Worm (Caenorhabditis elegans) whole organism, L1 larva: ENCODE measurements around the gene kars-1.

Experiments
- C16A3.4 ChIP-seq: fragments of 150-350 bp; optimal IDR thresholded peaks from 2 replicates; lab custom pipeline; 2014; ENCODE audit warnings: missing biosample characterization, missing genetic modification characterization
- blmp-1 ChIP-seq: fragments of 150-350 bp; optimal IDR thresholded peaks from 2 replicates; lab custom pipeline; 2014; ENCODE audit warnings: missing biosample characterization, missing genetic modification characterization
- dpl-1 ChIP-seq, 3 experiments: fragments of 150-350 bp in 2 of 3; sonication (generic microtip) in 1 of 3; optimal IDR thresholded peaks; 2 replicates each; lab custom pipeline; 2014 to 2017; ENCODE audit warnings: missing biosample characterization in 3 of 3, missing genetic modification characterization in 3 of 3, missing genetic modification reagents in 3 of 3
- dsc-1 ChIP-seq: sonication (generic microtip); optimal IDR thresholded peaks from 2 replicates; lab custom pipeline; 2016; ENCODE audit warnings: mild to moderate bottlenecking, missing genetic modification characterization, missing compliant biosample characterization
- efl-1 ChIP-seq, 4 experiments: fragments of 150-350 bp; optimal IDR thresholded peaks in 3 of 4; peaks in 1 of 4; 1 replicate in 1 of 4; 2 replicates in 3 of 4; lab custom pipeline; 2014; ENCODE audit warnings: missing biosample characterization in 2 of 4, missing genetic modification characterization in 2 of 4, missing genetic modification reagents in 2 of 4
- elt-2 ChIP-seq: sonication (generic microtip); optimal IDR thresholded peaks from 2 replicates; lab custom pipeline; 2016; ENCODE audit warnings: missing genetic modification characterization, mild to moderate bottlenecking, inconsistent platforms, missing compliant biosample characterization, missing genetic modification reagents
- elt-3 ChIP-seq, 6 experiments: fragments of 150-350 bp in 1 of 6; sonication (generic microtip); optimal IDR thresholded peaks; 2 replicates each; lab custom pipeline; 2017 to 2018; ENCODE audit warnings: missing biosample characterization in 6 of 6, missing genetic modification characterization in 6 of 6, inconsistent platforms in 1 of 6
- fkh-4 ChIP-seq: sonication (generic microtip); optimal IDR thresholded peaks from 2 replicates; lab custom pipeline; 2016; ENCODE audit warnings: missing compliant biosample characterization, missing genetic modification characterization, borderline replicate concordance
- fos-1 ChIP-seq: fragments of 150-350 bp; optimal IDR thresholded peaks from 2 replicates; lab custom pipeline; 2014; ENCODE audit warnings: missing biosample characterization, missing genetic modification characterization
- grh-1 ChIP-seq: fragments of 200-800 bp; sonication (Bioruptor generic); IDR thresholded peaks from 2 replicates; pipeline ENCODE4 v1.3.6; 2022; ENCODE audit warnings: missing genetic modification reagents, missing genetic modification characterization, missing compliant biosample characterization
- hlh-4 ChIP-seq: sonication (generic microtip); optimal IDR thresholded peaks from 2 replicates; lab custom pipeline; 2016; ENCODE audit warnings: mild to moderate bottlenecking, missing genetic modification characterization, missing compliant biosample characterization
- irx-1 ChIP-seq: sonication (generic microtip); optimal IDR thresholded peaks from 2 replicates; lab custom pipeline; 2016; ENCODE audit warnings: missing genetic modification characterization, missing compliant biosample characterization
- isw-1 ChIP-seq: fragments of 200-800 bp; sonication (Bioruptor generic); IDR thresholded peaks from 2 replicates; pipeline ENCODE4 v1.3.6; 2022; ENCODE audit warnings: missing genetic modification characterization, missing compliant biosample characterization
- jun-1 ChIP-seq: fragments of 150-350 bp; optimal IDR thresholded peaks from 2 replicates; lab custom pipeline; 2014; ENCODE audit warnings: missing biosample characterization, missing genetic modification reagents, missing genetic modification characterization
- lin-14 ChIP-seq: fragments of 200-800 bp; sonication (Bioruptor generic); optimal IDR thresholded peaks from 2 replicates; lab custom pipeline; 2018; ENCODE audit warnings: mild to moderate bottlenecking, missing genetic modification characterization, moderate library complexity, missing compliant biosample characterization
- lin-15B ChIP-seq: fragments of 150-350 bp; sonication (generic microtip); optimal IDR thresholded peaks from 3 replicates; lab custom pipeline; 2014; ENCODE audit warnings: missing biosample characterization, missing genetic modification characterization
- lin-35 ChIP-seq, 2 experiments: fragments of 150-350 bp; optimal IDR thresholded peaks; 2 replicates each; lab custom pipeline; 2014; ENCODE audit warnings: missing biosample characterization in 2 of 2, missing genetic modification characterization in 2 of 2, missing genetic modification reagents in 2 of 2
- lir-3 ChIP-seq: sonication (generic microtip); optimal IDR thresholded peaks from 2 replicates; lab custom pipeline; 2016; ENCODE audit warnings: mild to moderate bottlenecking, missing genetic modification characterization, moderate library complexity, missing compliant biosample characterization; ENCODE audit not compliant: poor library complexity
- lsy-2 ChIP-seq, 2 experiments: fragments of 150-350 bp; optimal IDR thresholded peaks; 2 replicates each; lab custom pipeline; 2014; ENCODE audit warnings: missing biosample characterization in 2 of 2, missing genetic modification characterization in 2 of 2
- mab-9 ChIP-seq: fragments of 200-800 bp; sonication (Bioruptor generic); IDR thresholded peaks from 2 replicates; pipeline ENCODE4 v1.3.6; 2022; ENCODE audit warnings: missing genetic modification reagents, missing genetic modification characterization, missing compliant biosample characterization
- mdl-1 ChIP-seq, 2 experiments: fragments of 150-350 bp; optimal IDR thresholded peaks; 2 replicates each; lab custom pipeline; 2014 to 2017; ENCODE audit warnings: missing biosample characterization in 2 of 2, missing genetic modification characterization in 2 of 2, inconsistent platforms in 1 of 2
- mep-1 ChIP-seq: fragments of 150-350 bp; optimal IDR thresholded peaks from 2 replicates; lab custom pipeline; 2014; ENCODE audit warnings: missing biosample characterization, missing genetic modification characterization
- nhr-19 ChIP-seq: fragments of 200-800 bp; sonication (Bioruptor generic); conservative IDR thresholded peaks from 2 replicates; pipeline ENCODE4 v1.3.6; 2022; ENCODE audit warnings: missing genetic modification characterization, missing compliant biosample characterization
- nhr-20 ChIP-seq: sonication (generic microtip); optimal IDR thresholded peaks from 2 replicates; lab custom pipeline; 2016; ENCODE audit warnings: mild to moderate bottlenecking, missing genetic modification characterization, missing compliant biosample characterization
- nhr-28 ChIP-seq: fragments of 150-350 bp; optimal IDR thresholded peaks from 2 replicates; lab custom pipeline; 2014; ENCODE audit warnings: missing biosample characterization, missing genetic modification characterization
- nhr-47 ChIP-seq: sonication (generic microtip); optimal IDR thresholded peaks from 2 replicates; lab custom pipeline; 2016; ENCODE audit warnings: mild to moderate bottlenecking, missing genetic modification characterization, moderate library complexity, missing compliant biosample characterization
- nhr-71 ChIP-seq: sonication (generic microtip); optimal IDR thresholded peaks from 2 replicates; lab custom pipeline; 2016; ENCODE audit warnings: mild to moderate bottlenecking, missing genetic modification characterization, moderate library complexity, missing compliant biosample characterization
- nhr-85 ChIP-seq: sonication (generic microtip); peaks from one replicate; lab custom pipeline; 2016; ENCODE audit warnings: missing genetic modification characterization, inconsistent platforms, missing compliant biosample characterization
- nhr-90 ChIP-seq: sonication (generic microtip); optimal IDR thresholded peaks from 2 replicates; lab custom pipeline; 2016; ENCODE audit warnings: mild to moderate bottlenecking, missing genetic modification characterization, missing compliant biosample characterization; ENCODE audit not compliant: poor library complexity
- pag-3 ChIP-seq: sonication (generic microtip); optimal IDR thresholded peaks from 2 replicates; lab custom pipeline; 2017; ENCODE audit warnings: missing genetic modification characterization, mild to moderate bottlenecking, missing compliant biosample characterization, antibody characterized with exemption, borderline replicate concordance; ENCODE audit not compliant: insufficient read depth
- pqm-1 ChIP-seq: sonication (generic microtip); optimal IDR thresholded peaks from 3 replicates; lab custom pipeline; 2017; ENCODE audit warnings: missing biosample characterization, missing genetic modification characterization
- rnt-1 ChIP-seq: sonication (generic microtip); optimal IDR thresholded peaks from 2 replicates; lab custom pipeline; 2016; ENCODE audit warnings: mild to moderate bottlenecking, missing genetic modification characterization, moderate library complexity, missing compliant biosample characterization
- skn-1 ChIP-seq: fragments of 150-350 bp; optimal IDR thresholded peaks from 2 replicates; lab custom pipeline; 2014; ENCODE audit warnings: missing biosample characterization, missing genetic modification characterization
- snu-23 ChIP-seq: sonication (generic microtip); optimal IDR thresholded peaks from 2 replicates; lab custom pipeline; 2016; ENCODE audit warnings: missing genetic modification characterization, missing compliant biosample characterization
- tbx-2 ChIP-seq: sonication (generic microtip); optimal IDR thresholded peaks from 2 replicates; lab custom pipeline; 2016; ENCODE audit warnings: missing genetic modification characterization, missing compliant biosample characterization
- tlp-1 ChIP-seq: fragments of 150-350 bp; optimal IDR thresholded peaks from 2 replicates; lab custom pipeline; 2014; ENCODE audit warnings: missing biosample characterization, missing genetic modification characterization
- zag-1 ChIP-seq: fragments of 150-350 bp; optimal IDR thresholded peaks from 2 replicates; lab custom pipeline; 2014; ENCODE audit warnings: missing biosample characterization, missing genetic modification characterization
- zip-4 ChIP-seq: fragments of 200-800 bp; sonication (Bioruptor generic); optimal IDR thresholded peaks from 2 replicates; lab custom pipeline; 2018; ENCODE audit warnings: mild to moderate bottlenecking, missing genetic modification characterization, moderate library complexity, missing compliant biosample characterization
- ztf-4 ChIP-seq: fragments of 150-350 bp; optimal IDR thresholded peaks from 2 replicates; lab custom pipeline; 2014; ENCODE audit warnings: missing biosample characterization, missing genetic modification characterization

Gene kars-1

ce11 chrII:7060791-7061190, 11.4 kb downstream of the kars-1 start:
- TF ChIP-seq tlp-1 (tag; lab: Kevin White, UChicago) (no peak), skn-1 (tag; lab: Kevin White, UChicago) (peak; percentile 92), nhr-28 (tag; lab: Kevin White, UChicago) (peak; percentile 3), nhr-71 (tag; lab: Kevin White, UChicago) (no peak)

ce11 chrII:7060202-7060601, 12.0 kb downstream of the kars-1 start:
- TF ChIP-seq lin-35 (GFP tag; optimal IDR thresholded peaks at IDR 0.05; lab: Kevin White, UChicago) = peak in 1 of 2 experiments; percentile 13
- no peak for TF ChIP-seq ztf-4
- peak; percentile 15 for TF ChIP-seq nhr-71 (tag; lab: Kevin White, UChicago)
- peak; percentile 32 for TF ChIP-seq lin-14 (GFP tag; lab: Kevin White, UChicago)
- peak; percentile 57 for TF ChIP-seq rnt-1 (tag; lab: Kevin White, UChicago)
- TF ChIP-seq jun-1 (tag; lab: Kevin White, UChicago) = no peak
- peak; percentile 93 for TF ChIP-seq elt-2 (tag; lab: Kevin White, UChicago)
- TF ChIP-seq nhr-20 = peak; percentile 19

- TF ChIP-seq zag-1 (tag; lab: Kevin White, UChicago) (no peak), dpl-1 (GFP tag; optimal IDR thresholded peaks at IDR 0.05; lab: Kevin White, UChicago) (peak in 2 of 3 experiments; percentile 32 to 36), tbx-2 (tag; lab: Kevin White, UChicago) (peak; percentile 70), C16A3.4 (tag; lab: Kevin White, UChicago) (peak; percentile 18), lir-3 (tag; lab: Kevin White, UChicago) (peak; percentile 37), nhr-20 (peak; percentile 87), mab-9 (GFP tag; lab: Robert Waterston, UW) (no peak), fkh-4 (tag; lab: Kevin White, UChicago) (no peak), zip-4 (GFP tag; lab: Kevin White, UChicago) (no peak), rnt-1 (tag; lab: Kevin White, UChicago) (peak; percentile 64), nhr-90 (tag; lab: Kevin White, UChicago) (peak; percentile 61), blmp-1 (peak; percentile 62), efl-1 (optimal IDR thresholded peaks at IDR 0.05; lab: Kevin White, UChicago) (peak in 1 of 2 experiments; percentile 28), efl-1 (GFP tag; optimal IDR thresholded peaks at IDR 0.05 in 1 of 2; lab: Kevin White, UChicago) (peak; percentile 7 to 87), nhr-19 (peak; percentile 48; the same call in 1 of the 2 replicates), pag-3 (tag; lab: Kevin White, UChicago) (peak; percentile 5), elt-2 (tag; lab: Kevin White, UChicago) (peak; percentile 83), pqm-1 (tag; lab: Kevin White, UChicago) (no peak), fos-1 (tag; lab: Kevin White, UChicago) (peak; percentile 14), lin-15B (tag; lab: Kevin White, UChicago) (no peak), lin-14 (GFP tag; lab: Kevin White, UChicago) (peak; percentile 88), skn-1 (tag; lab: Kevin White, UChicago) (peak; percentile 57), lin-35 (GFP tag; optimal IDR thresholded peaks at IDR 0.05; lab: Kevin White, UChicago) (peak in 1 of 2 experiments; percentile 59), nhr-71 (tag; lab: Kevin White, UChicago) (peak; percentile 91), nhr-47 (tag; lab: Kevin White, UChicago) (peak; percentile 18), elt-3 (tag; optimal IDR thresholded peaks at IDR 0.05; lab: Kevin White, UChicago) (peak in 3 of 6 experiments; percentile 53 to 79 (median 72)), ztf-4 (peak; percentile 30), snu-23 (GFP tag; lab: Kevin White, UChicago) (peak; percentile 69), grh-1 (GFP tag; lab: Robert Waterston, UW) (peak; percentile 46), dsc-1 (tag; lab: Kevin White, UChicago) (peak; percentile 45), nhr-85 (tag; lab: Kevin White, UChicago) (peak; percentile 94), isw-1 (GFP tag; lab: Robert Waterston, UW) (no peak), irx-1 (tag; lab: Kevin White, UChicago) (no peak), lsy-2 (tag; optimal IDR thresholded peaks at IDR 0.05; lab: Kevin White, UChicago) (peak; percentile 6 to 54), hlh-4 (no peak), mdl-1 (tag; optimal IDR thresholded peaks at IDR 0.05; lab: Kevin White, UChicago) (peak in 1 of 2 experiments; percentile 75), mep-1 (tag; lab: Kevin White, UChicago) (peak; percentile 39)
Observed at ce11 chrII:7059274-7059757, 12.9 kb downstream of the kars-1 start.
